Worm (Caenorhabditis elegans): ENCODE measurements around the gene srh-166.

- no peak for TF ChIP-seq him-1 (tag; optimal IDR thresholded peaks at IDR 0.05)
- TF ChIP-seq dao-5 (tag; optimal IDR thresholded peaks at IDR 0.05) = no peak
Measured at ce11 chrV:20539055-20539454, 13.4 kb upstream of the srh-166 start, which contains the start of gene Y38H6C.16.

Measured in whole organism, L4/young adult.